Worm (Caenorhabditis elegans) whole organism, L1 larva: Measurements from ENCODE around the gene rec-8.

Source experiments
- C04F5.9 ChIP-seq: sonication (generic microtip); optimal IDR thresholded peaks from 2 replicates; lab custom pipeline; 2016; ENCODE audit warnings: missing genetic modification characterization, missing compliant biosample characterization
- ama-1 ChIP-seq: fragments of 150-350 bp; optimal IDR thresholded peaks from 2 replicates; lab custom pipeline; 2014
- elt-3 ChIP-seq, 6 experiments: fragments of 150-350 bp in 1 of 6; sonication (generic microtip); optimal IDR thresholded peaks; 2 replicates each; lab custom pipeline; 2017 to 2018; ENCODE audit warnings: missing biosample characterization in 6 of 6, missing genetic modification characterization in 6 of 6, inconsistent platforms in 1 of 6
- fos-1 ChIP-seq: fragments of 150-350 bp; optimal IDR thresholded peaks from 2 replicates; lab custom pipeline; 2014; ENCODE audit warnings: missing biosample characterization, missing genetic modification characterization
- mdl-1 ChIP-seq, 2 experiments: fragments of 150-350 bp; optimal IDR thresholded peaks; 2 replicates each; lab custom pipeline; 2014 to 2017; ENCODE audit warnings: missing biosample characterization in 2 of 2, missing genetic modification characterization in 2 of 2, inconsistent platforms in 1 of 2
- nhr-71 ChIP-seq: sonication (generic microtip); optimal IDR thresholded peaks from 2 replicates; lab custom pipeline; 2016; ENCODE audit warnings: mild to moderate bottlenecking, missing genetic modification characterization, moderate library complexity, missing compliant biosample characterization
- snpc-4 ChIP-seq: fragments of 150-350 bp; optimal IDR thresholded peaks from 2 replicates; lab custom pipeline; 2014; ENCODE audit warnings: missing biosample characterization, missing genetic modification characterization
- sptf-1 ChIP-seq: fragments of 150-350 bp; optimal IDR thresholded peaks from 2 replicates; lab custom pipeline; 2014; ENCODE audit warnings: missing biosample characterization, missing genetic modification characterization
- tlp-1 ChIP-seq: fragments of 150-350 bp; optimal IDR thresholded peaks from 2 replicates; lab custom pipeline; 2014; ENCODE audit warnings: missing biosample characterization, missing genetic modification characterization
- unc-130 ChIP-seq: fragments of 150-350 bp; optimal IDR thresholded peaks from 2 replicates; lab custom pipeline; 2017; ENCODE audit warnings: missing biosample characterization, missing genetic modification characterization, inconsistent platforms

DNA sequence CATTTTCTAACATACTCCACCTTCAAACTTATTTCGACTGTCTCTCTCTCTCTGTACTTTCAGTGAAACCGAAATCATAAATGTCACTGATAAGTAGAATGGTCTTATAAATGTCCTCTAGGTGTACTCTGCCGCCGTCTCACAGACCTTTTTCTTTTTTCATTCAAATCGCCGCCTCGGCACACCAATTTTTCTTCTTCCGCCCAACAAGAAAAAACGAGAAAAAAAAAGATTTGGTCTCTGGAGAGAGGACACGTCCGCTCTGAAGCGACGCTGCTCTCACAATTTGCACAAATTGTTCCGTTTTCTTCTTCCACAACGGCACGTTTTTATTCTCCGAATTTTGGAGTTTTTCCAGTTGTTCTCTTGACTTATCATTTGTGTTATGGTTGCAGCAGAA lies 39.8 kb downstream of the rec-8 start:
- TF ChIP-seq mdl-1 (tag; optimal IDR thresholded peaks at IDR 0.05; lab: Kevin White, UChicago), result no peak
- TF ChIP-seq nhr-71, result no peak
- TF ChIP-seq ama-1 (lab: Kevin White, UChicago), result no peak
- no peak for TF ChIP-seq sptf-1 (tag; lab: Kevin White, UChicago)
- TF ChIP-seq unc-130 (tag; lab: Kevin White, UChicago), result no peak
- TF ChIP-seq tlp-1 (tag; lab: Kevin White, UChicago), result no peak
- no peak for TF ChIP-seq C04F5.9 (tag; lab: Kevin White, UChicago)
- TF ChIP-seq elt-3 (tag; optimal IDR thresholded peaks at IDR 0.05; lab: Kevin White, UChicago), result no peak
- no peak for TF ChIP-seq fos-1 (tag; lab: Kevin White, UChicago)
- TF ChIP-seq snpc-4 (tag; lab: Kevin White, UChicago), result no peak
